Worm (Caenorhabditis elegans): Measurements from ENCODE around the gene F22B8.7.

Gene F22B8.7

ce11 chrV:16127401-16127800 is 33.0 kb downstream of the F22B8.7 start, which contains the start of gene fbxa-143:
fbxa-143 (minus strand) TSS chrV:16127501.
- TF ChIP-seq eyg-1 (tag; optimal IDR thresholded peaks at IDR 0.05) (no peak), T23F11.4 (GFP tag; optimal IDR thresholded peaks at IDR 0.05) (no peak), pha-4 (tag; optimal IDR thresholded peaks at IDR 0.05) (no peak), Y22D7AL.16 (tag; optimal IDR thresholded peaks at IDR 0.05) (no peak), syd-9 (tag; optimal IDR thresholded peaks at IDR 0.05) (no peak)

DNA sequence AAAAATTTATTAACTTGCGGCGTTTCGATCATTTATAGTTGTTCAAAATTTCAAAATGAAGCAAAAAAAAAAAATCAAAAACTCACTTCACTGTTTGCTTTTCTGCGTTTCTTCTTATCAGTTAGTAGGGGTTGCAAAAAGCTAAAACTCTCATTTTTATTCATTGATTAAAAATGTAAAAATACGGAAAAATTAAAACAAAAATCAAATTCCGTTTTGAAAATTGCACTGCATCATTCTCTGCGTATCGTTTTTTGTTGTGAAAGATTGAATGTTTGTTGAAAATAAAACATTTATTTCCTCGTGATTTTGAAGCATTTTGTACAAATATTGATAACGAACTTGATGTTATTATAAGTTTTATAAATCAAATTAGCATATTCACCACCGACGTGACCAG is 34.7 kb downstream of the F22B8.7 start:
- TF ChIP-seq ceh-18 (tag; optimal IDR thresholded peaks at IDR 0.05) = no peak
- TF ChIP-seq lim-6 (tag; optimal IDR thresholded peaks at IDR 0.05) = no peak
- TF ChIP-seq unc-86 (tag; optimal IDR thresholded peaks at IDR 0.05) = no peak
- TF ChIP-seq unc-3 (GFP tag; conservative IDR thresholded peaks at IDR 0.05) = no peak
- TF ChIP-seq unc-3 (tag; optimal IDR thresholded peaks at IDR 0.05) = no peak
- no peak for TF ChIP-seq ceh-19 (GFP tag; optimal IDR thresholded peaks at IDR 0.05)
- TF ChIP-seq C08G9.2 (tag; optimal IDR thresholded peaks at IDR 0.05) = no peak
- TF ChIP-seq ceh-6 (GFP tag; optimal IDR thresholded peaks at IDR 0.05) = no peak
- TF ChIP-seq ceh-34 (tag; optimal IDR thresholded peaks at IDR 0.05) = no peak

DNA sequence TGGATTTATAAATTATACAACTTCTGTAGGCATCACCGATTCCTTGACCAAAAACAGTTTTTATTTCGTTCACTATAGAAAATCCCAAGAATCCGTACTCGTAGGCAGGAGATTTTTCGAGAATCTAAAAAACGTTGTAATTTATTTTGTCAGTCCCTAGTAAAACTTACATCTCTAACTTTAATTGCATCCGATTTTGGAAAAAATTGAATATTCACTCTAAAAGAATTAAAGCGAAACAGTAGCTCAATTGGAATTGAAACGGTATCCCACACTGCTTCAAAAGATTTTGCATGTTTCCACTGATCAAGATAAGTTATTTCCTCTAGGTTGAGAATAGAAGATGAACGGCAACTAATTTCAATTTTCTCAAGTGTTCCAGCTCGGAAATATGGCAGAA is 36.9 kb downstream of the F22B8.7 start, which contains the start of gene fbxa-142:
fbxa-142 (minus strand) TSS at position 101 of the 400 bp plus-strand sequence.
- TF ChIP-seq sdc-2 (tag; optimal IDR thresholded peaks at IDR 0.05) (no peak), nhr-232 (tag; optimal IDR thresholded peaks at IDR 0.05) (no peak)

- TF ChIP-seq pax-1 (tag; optimal IDR thresholded peaks at IDR 0.05) = no peak
- no peak for TF ChIP-seq npax-4 (tag; optimal IDR thresholded peaks at IDR 0.05)
- TF ChIP-seq hlh-6 (tag; optimal IDR thresholded peaks at IDR 0.05) = no peak
- no peak for TF ChIP-seq ceh-6 (GFP tag; optimal IDR thresholded peaks at IDR 0.05)
- TF ChIP-seq ama-1 (optimal IDR thresholded peaks at IDR 0.05) = no peak
- TF ChIP-seq unc-3 (GFP tag; conservative IDR thresholded peaks at IDR 0.05) = no peak
- TF ChIP-seq unc-3 (tag; optimal IDR thresholded peaks at IDR 0.05) = no peak
- TF ChIP-seq dmd-4 (tag; optimal IDR thresholded peaks at IDR 0.05; ENCODE audit: borderline replicate concordance) = no peak
- no peak for TF ChIP-seq mec-3 (tag; optimal IDR thresholded peaks at IDR 0.05; ENCODE audit: borderline replicate concordance)
- TF ChIP-seq tbx-2 (tag; optimal IDR thresholded peaks at IDR 0.05) = no peak
- TF ChIP-seq fkh-6 (tag; optimal IDR thresholded peaks at IDR 0.05) = no peak
- TF ChIP-seq fkh-10 (GFP tag; optimal IDR thresholded peaks at IDR 0.05) = no peak
Measured at ce11 chrV:16132215-16132614, 37.8 kb downstream of the F22B8.7 start.

ce11 chrV:16132705-16133104 is 38.3 kb downstream of the F22B8.7 start, which contains the start of gene fbxa-144:
fbxa-144 (minus strand) TSS chrV:16132805.
- TF ChIP-seq ceh-34 (tag; optimal IDR thresholded peaks at IDR 0.05) = no peak
- TF ChIP-seq eyg-1 (tag; optimal IDR thresholded peaks at IDR 0.05) = no peak
- no peak for TF ChIP-seq ref-2 (tag; optimal IDR thresholded peaks at IDR 0.05)
- no peak for TF ChIP-seq C38D4.7 (GFP tag; optimal IDR thresholded peaks at IDR 0.05)
- TF ChIP-seq ets-4 (tag; optimal IDR thresholded peaks at IDR 0.05) = no peak
- no peak for TF ChIP-seq mec-3 (tag; optimal IDR thresholded peaks at IDR 0.05; ENCODE audit: borderline replicate concordance)
- no peak for TF ChIP-seq pax-1 (tag; optimal IDR thresholded peaks at IDR 0.05)
- no peak for TF ChIP-seq ceh-9 (tag; optimal IDR thresholded peaks at IDR 0.05)
- no peak for TF ChIP-seq pha-2 (tag; optimal IDR thresholded peaks at IDR 0.05)
- TF ChIP-seq nhr-11 (tag; optimal IDR thresholded peaks at IDR 0.05) = no peak
- TF ChIP-seq hlh-30 (tag; optimal IDR thresholded peaks at IDR 0.05; ENCODE audit: insufficient read depth) = no peak
- TF ChIP-seq zip-5 (tag; optimal IDR thresholded peaks at IDR 0.05) = no peak
- no peak for TF ChIP-seq lim-6 (tag; optimal IDR thresholded peaks at IDR 0.05)
- TF ChIP-seq npax-4 (tag; optimal IDR thresholded peaks at IDR 0.05) = no peak
- TF ChIP-seq odd-2 (tag; optimal IDR thresholded peaks at IDR 0.05) = no peak

- TF ChIP-seq hlh-13 (GFP tag; optimal IDR thresholded peaks at IDR 0.05) = no peak
- TF ChIP-seq F13H6.1 (tag; optimal IDR thresholded peaks at IDR 0.05) = no peak
- no peak for TF ChIP-seq npax-4 (tag; optimal IDR thresholded peaks at IDR 0.05)
- no peak for TF ChIP-seq hlh-30 (tag; optimal IDR thresholded peaks at IDR 0.05; ENCODE audit: insufficient read depth)
- TF ChIP-seq ttx-3 (tag; optimal IDR thresholded peaks at IDR 0.05) = no peak
- TF ChIP-seq ceh-34 (tag; optimal IDR thresholded peaks at IDR 0.05) = no peak
- no peak for TF ChIP-seq C38D4.7 (GFP tag; optimal IDR thresholded peaks at IDR 0.05)
- TF ChIP-seq fax-1 (tag; optimal IDR thresholded peaks at IDR 0.05) = no peak
- no peak for TF ChIP-seq pax-1 (tag; optimal IDR thresholded peaks at IDR 0.05)
- no peak for TF ChIP-seq ceh-19 (GFP tag; optimal IDR thresholded peaks at IDR 0.05)
- TF ChIP-seq rnt-1 (tag; optimal IDR thresholded peaks at IDR 0.05) = no peak
- no peak for TF ChIP-seq unc-55 (GFP tag; optimal IDR thresholded peaks at IDR 0.05)
- no peak for TF ChIP-seq elt-4 (tag; optimal IDR thresholded peaks at IDR 0.05)
- no peak for TF ChIP-seq pha-2 (tag; optimal IDR thresholded peaks at IDR 0.05)
- no peak for TF ChIP-seq ama-1 (optimal IDR thresholded peaks at IDR 0.05)
- no peak for TF ChIP-seq pha-4 (tag; optimal IDR thresholded peaks at IDR 0.05)
Measured at ce11 chrV:16137043-16137442, 42.7 kb downstream of the F22B8.7 start, which contains the start of gene F44G3.7. F44G3.7 (minus strand) TSS chrV:16137143.
